Fruit fly (Drosophila melanogaster): ENCODE data around the gene CG10561.

The CG10561 gene

DNA sequence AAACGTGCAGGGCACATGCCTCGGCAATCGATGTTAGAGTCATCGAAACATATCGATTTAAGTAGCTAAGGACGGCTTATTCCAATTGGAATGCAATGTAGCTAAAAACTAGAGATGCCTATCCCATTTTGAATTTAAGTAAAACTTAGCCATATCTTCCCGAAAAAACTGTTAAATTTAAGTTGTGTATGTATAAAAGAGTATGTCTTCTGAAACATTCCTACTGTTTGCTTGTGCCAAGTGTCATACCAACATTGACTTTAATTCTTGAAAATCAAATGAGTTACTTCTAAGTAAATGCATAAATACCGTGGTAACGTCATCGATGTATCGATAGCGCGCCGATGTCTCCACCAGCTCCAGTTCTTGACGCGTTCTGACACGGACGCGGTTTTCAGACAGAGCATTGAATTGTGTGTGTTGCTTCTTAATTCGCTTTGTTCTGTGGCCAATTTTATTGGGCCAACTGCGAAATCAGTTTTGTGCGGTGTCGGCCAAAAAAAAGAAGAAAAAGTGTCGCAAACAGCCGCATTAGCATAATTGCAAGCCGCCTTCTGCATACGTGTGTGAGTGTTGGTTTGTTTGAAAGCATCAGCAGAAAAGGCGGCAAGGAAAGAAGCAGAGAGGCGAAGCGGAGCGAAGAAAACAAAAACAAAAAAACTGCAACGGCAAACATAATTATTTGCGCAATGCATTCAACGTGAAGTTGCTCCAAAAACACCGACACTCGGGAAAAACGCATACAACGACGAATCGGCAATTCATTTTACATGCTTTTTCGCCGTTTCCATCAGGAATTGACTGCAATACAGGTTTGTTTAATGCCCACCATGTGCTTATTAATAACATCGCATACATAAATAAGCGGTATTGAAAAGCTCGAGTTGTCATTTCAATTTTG, 19.5 kb downstream of the CG10561 start, which contains the start of gene brat (continued):
- TF ChIP-seq CG3281 (GFP tag; optimal IDR thresholded peaks at IDR 0.05), result peak; percentile 38
- peak; percentile 67 for TF ChIP-seq cg (GFP tag; optimal IDR thresholded peaks at IDR 0.05)
- TF ChIP-seq CG13424 (tag; optimal IDR thresholded peaks at IDR 0.05), result peak; percentile 64
- TF ChIP-seq tup (GFP tag; optimal IDR thresholded peaks at IDR 0.05), result no peak
- TF ChIP-seq her (GFP tag; optimal IDR thresholded peaks at IDR 0.05), result peak; percentile 22
- TF ChIP-seq CG15696 (tag; optimal IDR thresholded peaks at IDR 0.05), result peak; percentile 56
- TF ChIP-seq Dip2 (GFP tag; IDR thresholded peaks at IDR 0.05), result no peak
- peak; percentile 89 for TF ChIP-seq unc-4 (GFP tag; IDR thresholded peaks at IDR 0.05; ENCODE audit: partially characterized antibody)
- TF ChIP-seq p53 (GFP tag; optimal IDR thresholded peaks at IDR 0.05), result peak; percentile 59
- no peak for TF ChIP-seq Ravus (GFP tag; IDR thresholded peaks at IDR 0.05)
- TF ChIP-seq CG17328 (GFP tag; IDR thresholded peaks at IDR 0.05), result 0 out of 2 replicates have a peak, but pooled peaks have one; percentile 44
- TF ChIP-seq CG11696 (GFP tag; IDR thresholded peaks at IDR 0.05), result no peak
- TF ChIP-seq CG3995 (GFP tag; optimal IDR thresholded peaks at IDR 0.05), result peak; percentile 65
- peak; percentile 40 for TF ChIP-seq pum (GFP tag; optimal IDR thresholded peaks at IDR 0.05)
- TF ChIP-seq CG8290 (GFP tag; optimal IDR thresholded peaks at IDR 0.05), result peak; percentile 5
- peak; percentile 4 to 36 for TF ChIP-seq CG8290 (tag; optimal IDR thresholded peaks at IDR 0.05)
- TF ChIP-seq CG15514 (GFP tag; optimal IDR thresholded peaks at IDR 0.05), result peak; percentile 88
- TF ChIP-seq CG2120 (GFP tag; optimal IDR thresholded peaks at IDR 0.05), result peak; percentile 79
- TF ChIP-seq CG11560 (tag; IDR thresholded peaks at IDR 0.05), result peak; percentile 72; the same call in 2 of the 3 replicates
- peak; percentile 67 for TF ChIP-seq Hmr (GFP tag; optimal IDR thresholded peaks at IDR 0.05)
- TF ChIP-seq HLH54F (GFP tag; optimal IDR thresholded peaks at IDR 0.05), result peak; percentile 73
- TF ChIP-seq org-1 (GFP tag; optimal IDR thresholded peaks at IDR 0.05), result no peak
- TF ChIP-seq vfl (GFP tag; optimal IDR thresholded peaks at IDR 0.05), result peak; percentile 35
- peak; percentile 60 for TF ChIP-seq Hr3 (GFP tag; optimal IDR thresholded peaks at IDR 0.05)
- peak; percentile 49 for TF ChIP-seq CG18599 (GFP tag; optimal IDR thresholded peaks at IDR 0.05)
- TF ChIP-seq CG8478 (optimal IDR thresholded peaks at IDR 0.05), result no peak
- peak; percentile 22 to 57 for TF ChIP-seq chif (GFP tag; optimal IDR thresholded peaks at IDR 0.05)
- peak; percentile 99 for TF ChIP-seq sd (tag; optimal IDR thresholded peaks at IDR 0.05)
- peak; percentile 15; the same call in 1 of the 2 replicates for TF ChIP-seq seq (GFP tag; IDR thresholded peaks at IDR 0.05)
- peak; percentile 76 for TF ChIP-seq zfh2 (GFP tag; optimal IDR thresholded peaks at IDR 0.05)
- TF ChIP-seq Drgx (GFP tag; IDR thresholded peaks at IDR 0.05), result 0 out of 2 replicates have a peak, but pooled peaks have one; percentile 21
- peak in 1 of 2 experiments; percentile 36 for TF ChIP-seq tll (GFP tag; optimal IDR thresholded peaks at IDR 0.05)
- no peak for TF ChIP-seq fru (optimal IDR thresholded peaks at IDR 0.05)
- peak; percentile 1 for TF ChIP-seq cato (GFP tag; optimal IDR thresholded peaks at IDR 0.05; ENCODE audit: borderline replicate concordance)
- TF ChIP-seq CG17186 (GFP tag; optimal IDR thresholded peaks at IDR 0.05), result peak; percentile 46
- peak; percentile 59 for TF ChIP-seq CG12391 (tag; optimal IDR thresholded peaks at IDR 0.05)
- TF ChIP-seq pfk (GFP tag; optimal IDR thresholded peaks at IDR 0.05), result no peak
- TF ChIP-seq mld (GFP tag; IDR thresholded peaks at IDR 0.05; ENCODE audit: partially characterized antibody), result peak; percentile 78; the same call in 1 of the 3 replicates
- peak; percentile 11 for TF ChIP-seq Six4 (GFP tag; optimal IDR thresholded peaks at IDR 0.05)
- peak; percentile 44 for TF ChIP-seq luna (GFP tag; optimal IDR thresholded peaks at IDR 0.05)
- TF ChIP-seq Myb (GFP tag; optimal IDR thresholded peaks at IDR 0.05), result peak; percentile 62
- 0 out of 3 replicates have a peak, but pooled peaks have one; percentile 9 for TF ChIP-seq CG11695 (GFP tag; IDR thresholded peaks at IDR 0.05)
- peak; percentile 31 for TF ChIP-seq CG13894 (tag; optimal IDR thresholded peaks at IDR 0.05)
- TF ChIP-seq CG4328 (GFP tag; optimal IDR thresholded peaks at IDR 0.05), result peak; percentile 28
- peak; percentile 71 for TF ChIP-seq pzg (GFP tag; optimal IDR thresholded peaks at IDR 0.05)
- TF ChIP-seq CG1832 (GFP tag; optimal IDR thresholded peaks at IDR 0.05), result no peak
- peak; percentile 83 for TF ChIP-seq Sin3A (optimal IDR thresholded peaks at IDR 0.05)
- TF ChIP-seq Fer2 (tag; optimal IDR thresholded peaks at IDR 0.05), result peak; percentile 33
- peak; percentile 84 for TF ChIP-seq amos (GFP tag; IDR thresholded peaks at IDR 0.05; ENCODE audit: partially characterized antibody)

Data from whole organism, embryonic.